Worm (Caenorhabditis elegans): ENCODE measurements around the gene sru-37.

- TF ChIP-seq nhr-11 (tag; optimal IDR thresholded peaks at IDR 0.05) (no peak), unc-42 (tag; optimal IDR thresholded peaks at IDR 0.05) (no peak), ets-4 (tag; optimal IDR thresholded peaks at IDR 0.05) (no peak), npax-4 (tag; optimal IDR thresholded peaks at IDR 0.05) (no peak), C08G9.2 (tag; optimal IDR thresholded peaks at IDR 0.05) (no peak), ceh-6 (GFP tag; optimal IDR thresholded peaks at IDR 0.05) (no peak), ama-1 (optimal IDR thresholded peaks at IDR 0.05) (no peak), ceh-19 (GFP tag; optimal IDR thresholded peaks at IDR 0.05) (no peak), madf-2 (tag; optimal IDR thresholded peaks at IDR 0.05) (no peak)
These were observed at the start of gene sru-37 for ce11 chrV:9805161-9805560.
